Fruit fly (Drosophila melanogaster): Measurements from ENCODE around the gene Teh1.

Teh1 gene

DNA sequence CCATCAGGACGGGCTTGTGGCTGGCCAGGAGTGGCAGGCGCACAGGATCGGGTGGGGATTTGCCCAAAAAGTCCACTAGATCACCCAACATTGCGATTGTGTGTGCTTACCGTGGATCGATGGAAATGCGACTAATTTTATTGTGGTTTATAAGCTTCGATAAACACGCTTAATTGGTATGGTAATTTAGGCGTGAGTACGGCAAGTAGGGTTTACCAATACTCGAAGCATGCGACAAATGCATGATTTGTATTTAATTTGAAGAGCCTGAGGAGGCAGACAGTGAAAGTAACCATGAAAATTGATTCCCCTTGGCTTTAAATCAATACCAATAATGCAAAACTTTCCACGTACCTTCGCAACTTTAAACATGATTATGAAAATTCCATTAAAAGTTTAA lies 48.1 kb downstream of the Teh1 start, which contains the start of gene CG9458:
TSS of gene CG9458 (minus strand) at position 101 of the 400 bp plus-strand sequence.
- TF ChIP-seq CG12768 (GFP tag; optimal IDR thresholded peaks at IDR 0.05): no peak
- TF ChIP-seq CG5204 (GFP tag; optimal IDR thresholded peaks at IDR 0.05): no peak
- TF ChIP-seq CG11617 (GFP tag; optimal IDR thresholded peaks at IDR 0.05): no peak
- no peak for TF ChIP-seq CG7101 (tag; optimal IDR thresholded peaks at IDR 0.05)
- TF ChIP-seq Clk (GFP tag; optimal IDR thresholded peaks at IDR 0.05): no peak
- no peak for TF ChIP-seq bab1 (GFP tag; optimal IDR thresholded peaks at IDR 0.05)
- TF ChIP-seq cic (GFP tag; optimal IDR thresholded peaks at IDR 0.05): no peak
- TF ChIP-seq Mnt (GFP tag; optimal IDR thresholded peaks at IDR 0.05): no peak
- no peak for TF ChIP-seq toe (GFP tag; optimal IDR thresholded peaks at IDR 0.05)
- TF ChIP-seq Crg-1 (GFP tag; optimal IDR thresholded peaks at IDR 0.05): no peak
- TF ChIP-seq pad (GFP tag; optimal IDR thresholded peaks at IDR 0.05): no peak
- no peak for TF ChIP-seq ovo (GFP tag; optimal IDR thresholded peaks at IDR 0.05)
- TF ChIP-seq tj (GFP tag; optimal IDR thresholded peaks at IDR 0.05): no peak

DNA sequence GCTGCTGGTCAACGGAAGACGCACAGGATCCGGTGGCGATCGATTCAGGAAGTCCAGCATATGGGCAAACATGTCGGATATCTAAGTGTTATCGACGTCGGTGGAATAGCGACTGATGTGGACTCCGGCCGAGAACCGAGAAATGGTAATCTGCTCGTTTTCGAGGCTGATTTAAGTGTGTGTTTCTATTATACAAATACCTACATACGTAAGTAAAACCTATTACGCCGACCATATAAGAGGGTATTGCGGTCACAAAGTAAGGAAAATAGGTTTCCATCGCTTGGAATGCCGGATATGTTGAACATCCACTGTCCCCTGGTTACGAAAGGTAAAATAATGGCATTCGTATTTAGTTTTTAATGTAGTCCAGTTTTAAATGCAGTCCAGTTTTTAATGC lies 49.6 kb downstream of the Teh1 start, which contains the start of gene CG9459:
TSS of gene CG9459 (minus strand) at position 101 of the 400 bp plus-strand sequence.
- TF ChIP-seq Crg-1 (GFP tag; optimal IDR thresholded peaks at IDR 0.05): no peak
- TF ChIP-seq CG7045 (GFP tag; optimal IDR thresholded peaks at IDR 0.05): no peak
- no peak for TF ChIP-seq toe (GFP tag; optimal IDR thresholded peaks at IDR 0.05)
- TF ChIP-seq cnc (optimal IDR thresholded peaks at IDR 0.05): no peak
- TF ChIP-seq CG12768 (GFP tag; optimal IDR thresholded peaks at IDR 0.05): no peak
- TF ChIP-seq bab1 (GFP tag; optimal IDR thresholded peaks at IDR 0.05): no peak
- TF ChIP-seq tj (GFP tag; optimal IDR thresholded peaks at IDR 0.05): no peak
- no peak for TF ChIP-seq Clk (GFP tag; optimal IDR thresholded peaks at IDR 0.05)
- TF ChIP-seq CG33017 (tag; optimal IDR thresholded peaks at IDR 0.05): no peak
- no peak for TF ChIP-seq cic (GFP tag; optimal IDR thresholded peaks at IDR 0.05)
- no peak for TF ChIP-seq CG14711 (tag; optimal IDR thresholded peaks at IDR 0.05)
- no peak for TF ChIP-seq kay (GFP tag; ENCODE audit: borderline replicate concordance)
- no peak for TF ChIP-seq ovo (GFP tag; optimal IDR thresholded peaks at IDR 0.05)
- no peak for TF ChIP-seq CG11617 (GFP tag; optimal IDR thresholded peaks at IDR 0.05)
- no peak for TF ChIP-seq Hr96 (GFP tag; optimal IDR thresholded peaks at IDR 0.05)
- TF ChIP-seq Mnt (GFP tag; optimal IDR thresholded peaks at IDR 0.05): no peak

DNA sequence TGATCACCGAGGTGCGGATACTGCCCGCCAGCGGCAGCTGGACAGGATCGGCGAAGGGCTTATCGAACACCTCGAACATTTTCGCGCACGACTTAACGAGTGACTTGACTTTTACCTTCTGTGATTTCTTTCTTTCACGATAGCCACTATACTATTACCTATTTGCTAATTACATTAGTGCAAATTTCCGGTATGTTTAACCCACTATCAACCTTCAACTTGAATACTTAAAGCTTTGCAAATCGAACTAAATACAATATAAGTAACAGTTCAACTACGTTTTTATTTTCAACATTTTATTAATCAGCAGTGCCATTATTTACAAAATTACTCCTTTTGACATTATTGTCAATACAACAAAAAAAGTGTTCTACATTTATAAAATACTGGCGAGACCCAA lies 51.0 kb downstream of the Teh1 start, which contains the start of gene CG16904:
TSS of gene CG16904 (minus strand) at position 101 of the 400 bp plus-strand sequence.
- TF ChIP-seq toe (GFP tag; optimal IDR thresholded peaks at IDR 0.05) (no peak), Clk (GFP tag; optimal IDR thresholded peaks at IDR 0.05) (no peak), CG12768 (GFP tag; optimal IDR thresholded peaks at IDR 0.05) (no peak), ovo (GFP tag; optimal IDR thresholded peaks at IDR 0.05) (no peak), tj (GFP tag; optimal IDR thresholded peaks at IDR 0.05) (no peak), CG11617 (GFP tag; optimal IDR thresholded peaks at IDR 0.05) (no peak), CG1620 (GFP tag; optimal IDR thresholded peaks at IDR 0.05) (no peak), cic (GFP tag; optimal IDR thresholded peaks at IDR 0.05) (no peak), CG5204 (GFP tag; optimal IDR thresholded peaks at IDR 0.05) (no peak), Mnt (GFP tag; optimal IDR thresholded peaks at IDR 0.05) (no peak), kay (GFP tag; ENCODE audit: borderline replicate concordance) (no peak), CG14711 (tag; optimal IDR thresholded peaks at IDR 0.05) (no peak), pad (GFP tag; optimal IDR thresholded peaks at IDR 0.05) (no peak), CG7101 (tag; optimal IDR thresholded peaks at IDR 0.05) (no peak), Hr96 (GFP tag; optimal IDR thresholded peaks at IDR 0.05) (no peak), CG33017 (tag; optimal IDR thresholded peaks at IDR 0.05) (no peak), Crg-1 (GFP tag; optimal IDR thresholded peaks at IDR 0.05) (no peak)

DNA sequence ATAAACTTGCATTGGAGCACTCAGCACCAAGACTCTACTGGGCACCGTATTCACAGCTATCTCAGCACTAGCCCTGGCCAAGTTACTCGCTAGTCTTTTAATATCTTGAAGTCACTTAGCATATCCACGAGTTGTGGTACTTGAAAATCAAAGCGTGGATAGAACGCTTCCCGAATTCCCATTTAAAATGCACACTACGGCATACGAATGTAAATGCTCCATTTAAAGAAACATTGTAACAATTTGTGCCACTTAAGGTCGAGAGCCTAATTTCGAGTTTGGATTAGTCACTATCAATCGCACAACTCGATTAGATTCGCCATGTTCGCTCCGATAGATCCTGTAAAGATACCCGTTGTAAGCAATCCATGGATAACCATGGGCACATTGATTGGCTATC lies 54.1 kb downstream of the Teh1 start, which contains the start of gene eloF:
TSS of gene eloF (plus strand) at position 301 of the 400 bp plus-strand sequence.
- TF ChIP-seq CG11617 (GFP tag; optimal IDR thresholded peaks at IDR 0.05) (no peak), tj (GFP tag; optimal IDR thresholded peaks at IDR 0.05) (no peak), CG7045 (GFP tag; optimal IDR thresholded peaks at IDR 0.05) (no peak), CG12768 (GFP tag; optimal IDR thresholded peaks at IDR 0.05) (no peak), toe (GFP tag; optimal IDR thresholded peaks at IDR 0.05) (no peak), cnc (optimal IDR thresholded peaks at IDR 0.05) (no peak), CG14711 (tag; optimal IDR thresholded peaks at IDR 0.05) (no peak), Mnt (GFP tag; optimal IDR thresholded peaks at IDR 0.05) (no peak)

DNA sequence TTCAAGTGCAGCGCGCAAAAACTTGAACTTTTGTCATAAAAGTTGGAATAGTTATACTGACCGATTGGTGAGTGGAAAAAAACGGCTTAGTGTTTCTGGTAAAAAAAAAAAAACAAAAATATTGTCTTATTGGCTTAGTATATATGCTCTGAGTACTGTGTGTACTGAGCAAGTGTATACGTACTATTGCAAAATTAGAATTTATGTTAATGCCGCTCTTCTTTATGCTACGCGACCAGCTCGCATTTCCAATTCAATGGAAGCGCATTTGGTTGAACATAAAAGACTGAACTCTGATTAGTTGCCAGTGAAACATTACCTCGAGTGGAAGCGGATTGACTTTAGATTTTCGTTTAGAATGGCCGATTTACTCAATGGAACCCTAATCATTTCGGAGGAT lies 55.5 kb downstream of the Teh1 start, which contains the start of gene CG8534:
TSS of gene CG8534 (plus strand) at position 301 of the 400 bp plus-strand sequence.
- TF ChIP-seq CG33017 (tag; optimal IDR thresholded peaks at IDR 0.05): no peak
- TF ChIP-seq cic (GFP tag; optimal IDR thresholded peaks at IDR 0.05): no peak
- no peak for TF ChIP-seq Clk (GFP tag; optimal IDR thresholded peaks at IDR 0.05)
- no peak for TF ChIP-seq CG12768 (GFP tag; optimal IDR thresholded peaks at IDR 0.05)
- TF ChIP-seq cnc (optimal IDR thresholded peaks at IDR 0.05): no peak
- no peak for TF ChIP-seq tj (GFP tag; optimal IDR thresholded peaks at IDR 0.05)
- no peak for TF ChIP-seq bab1 (GFP tag; optimal IDR thresholded peaks at IDR 0.05)
- no peak for TF ChIP-seq CG1620 (GFP tag; optimal IDR thresholded peaks at IDR 0.05)
- TF ChIP-seq pad (GFP tag; optimal IDR thresholded peaks at IDR 0.05): no peak
- TF ChIP-seq CG7101 (tag; optimal IDR thresholded peaks at IDR 0.05): no peak
- TF ChIP-seq toe (GFP tag; optimal IDR thresholded peaks at IDR 0.05): no peak
- no peak for TF ChIP-seq CG11617 (GFP tag; optimal IDR thresholded peaks at IDR 0.05)
- TF ChIP-seq CG5204 (GFP tag; optimal IDR thresholded peaks at IDR 0.05): no peak
- TF ChIP-seq CG7045 (GFP tag; optimal IDR thresholded peaks at IDR 0.05): no peak
- no peak for TF ChIP-seq Hr96 (GFP tag; optimal IDR thresholded peaks at IDR 0.05)
- TF ChIP-seq Mnt (GFP tag; optimal IDR thresholded peaks at IDR 0.05): no peak
- no peak for TF ChIP-seq kay (GFP tag; ENCODE audit: borderline replicate concordance)
- no peak for TF ChIP-seq ovo (GFP tag; optimal IDR thresholded peaks at IDR 0.05)

DNA sequence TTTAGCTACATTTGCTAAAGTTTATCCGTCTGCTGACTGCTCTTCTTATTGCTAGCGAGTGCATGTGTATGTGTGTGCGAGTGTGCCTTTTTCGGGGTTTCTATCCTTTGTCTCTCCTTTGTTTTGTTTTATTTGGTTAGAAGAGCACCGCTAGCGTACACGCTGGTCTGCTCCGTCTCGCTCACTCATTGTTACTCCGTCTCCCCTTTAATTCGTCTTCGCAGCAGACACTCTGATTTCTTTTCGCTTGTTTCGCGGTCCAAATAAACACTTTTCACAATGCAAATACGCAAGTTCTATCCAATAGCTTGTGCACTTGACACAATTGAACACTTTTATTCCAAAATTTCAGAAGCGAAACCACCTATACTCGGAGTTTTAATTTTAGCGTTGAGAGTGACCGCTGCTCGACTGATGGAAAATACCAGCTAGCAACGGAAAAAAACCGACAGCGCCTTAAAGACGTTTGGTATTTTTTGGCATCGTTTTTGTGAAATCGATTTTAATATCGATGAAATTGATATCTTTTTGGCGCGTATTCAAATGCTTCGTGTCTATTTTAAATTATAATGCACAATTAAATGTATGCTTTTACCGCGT lies 58.9 kb downstream of the Teh1 start, which contains the start of gene FBXO11:
TSS of gene FBXO11 (minus strand) at position 423 of the 600 bp plus-strand sequence.
- TF ChIP-seq cic (GFP tag; optimal IDR thresholded peaks at IDR 0.05): peak; percentile 81
- TF ChIP-seq CG33017 (tag; optimal IDR thresholded peaks at IDR 0.05): peak; percentile 58
- peak; percentile 67 for TF ChIP-seq Mnt (GFP tag; optimal IDR thresholded peaks at IDR 0.05)
- no peak for TF ChIP-seq kay (GFP tag; ENCODE audit: borderline replicate concordance)
- TF ChIP-seq ovo (GFP tag; optimal IDR thresholded peaks at IDR 0.05): peak; percentile 2
- peak; percentile 78 for TF ChIP-seq tj (GFP tag; optimal IDR thresholded peaks at IDR 0.05)
- TF ChIP-seq CG12768 (GFP tag; optimal IDR thresholded peaks at IDR 0.05): peak; percentile 79
- peak; percentile 37 for TF ChIP-seq Clk (GFP tag; optimal IDR thresholded peaks at IDR 0.05)
- TF ChIP-seq CG14711 (tag; optimal IDR thresholded peaks at IDR 0.05): peak; percentile 32
- peak; percentile 67 for TF ChIP-seq Hr96 (GFP tag; optimal IDR thresholded peaks at IDR 0.05)
- TF ChIP-seq toe (GFP tag; optimal IDR thresholded peaks at IDR 0.05): no peak
- no peak for TF ChIP-seq cnc (optimal IDR thresholded peaks at IDR 0.05)
- peak; percentile 87 for TF ChIP-seq pad (GFP tag; optimal IDR thresholded peaks at IDR 0.05)
- peak; percentile 36 for TF ChIP-seq Crg-1 (GFP tag; optimal IDR thresholded peaks at IDR 0.05)
- peak; percentile 68 for TF ChIP-seq CG7045 (GFP tag; optimal IDR thresholded peaks at IDR 0.05)
- peak; percentile 19 for TF ChIP-seq CG7101 (tag; optimal IDR thresholded peaks at IDR 0.05)
- TF ChIP-seq bab1 (GFP tag; optimal IDR thresholded peaks at IDR 0.05): no peak
- peak; percentile 86 for TF ChIP-seq CG11617 (GFP tag; optimal IDR thresholded peaks at IDR 0.05)
- no peak for TF ChIP-seq CG1620 (GFP tag; optimal IDR thresholded peaks at IDR 0.05)
- no peak for TF ChIP-seq CG5204 (GFP tag; optimal IDR thresholded peaks at IDR 0.05)

Data from whole organism, adult.